Fruit fly (Drosophila melanogaster) whole organism, wandering third instar larva: ENCODE data around the gene CG6659.
A peak's percentile ranks its signal among the peaks of the same experiment; 100 is the strongest.

Source experiments
- Abd-B ChIP-seq: fragments of >200 bp; optimal IDR thresholded peaks from 2 replicates; lab custom pipeline; 2017; ENCODE audit warnings: missing biosample characterization, missing genetic modification characterization
- CG32264 ChIP-seq: fragments of 200-800 bp; sonication (Bioruptor generic); optimal IDR thresholded peaks from 2 replicates; lab custom pipeline; 2016; ENCODE audit warnings: missing biosample characterization, missing genetic modification characterization
- CG9705 ChIP-seq: fragments of 200-800 bp; sonication (Bioruptor generic); optimal IDR thresholded peaks from 2 replicates; lab custom pipeline; 2018; ENCODE audit warnings: missing biosample characterization, mild to moderate bottlenecking, missing genetic modification characterization
- CrebA ChIP-seq: fragments of 200-800 bp; sonication (Bioruptor generic); optimal IDR thresholded peaks from 2 replicates; lab custom pipeline; 2016; ENCODE audit warnings: missing biosample characterization, mild to moderate bottlenecking, missing genetic modification characterization, borderline replicate concordance
- Dfd ChIP-seq: fragments of >200 bp; optimal IDR thresholded peaks from 2 replicates; lab custom pipeline; 2017; ENCODE audit warnings: missing biosample characterization, missing genetic modification characterization
- Dif ChIP-seq: fragments of 200-275, 200-300 bp; sonication (Bioruptor generic); optimal IDR thresholded peaks from 2 replicates; lab custom pipeline; 2018; ENCODE audit warnings: missing biosample characterization, missing genetic modification characterization; ENCODE audit not compliant: partially characterized antibody
- GATAd ChIP-seq: sonication (Bioruptor generic); optimal IDR thresholded peaks from 2 replicates; lab custom pipeline; 2016; ENCODE audit warnings: missing biosample characterization, missing genetic modification characterization
- HLH106 ChIP-seq: fragments of 200-800 bp; optimal IDR thresholded peaks from 3 replicates; lab custom pipeline; 2019; ENCODE audit warnings: missing biosample characterization, mild to moderate bottlenecking, missing genetic modification characterization, moderate library complexity
- Hnf4 ChIP-seq: fragments of 200-800 bp; sonication (Bioruptor generic); optimal IDR thresholded peaks from 2 replicates; lab custom pipeline; 2016; ENCODE audit warnings: missing biosample characterization, mild to moderate bottlenecking, missing genetic modification characterization
- Hr78 ChIP-seq: fragments of >200 bp; optimal IDR thresholded peaks from 2 replicates; lab custom pipeline; 2017; ENCODE audit warnings: missing biosample characterization, missing genetic modification characterization
- Hr83 ChIP-seq: fragments of 200-300 bp; sonication (Bioruptor generic); optimal IDR thresholded peaks from 2 replicates; lab custom pipeline; 2016; ENCODE audit warnings: missing biosample characterization, mild to moderate bottlenecking, missing genetic modification characterization, moderate library complexity; ENCODE audit not compliant: poor library complexity, severe bottlenecking
- Jra ChIP-seq: sonication (Bioruptor generic); optimal IDR thresholded peaks from 2 replicates; lab custom pipeline; 2016; ENCODE audit warnings: missing biosample characterization, missing genetic modification characterization
- Mio ChIP-seq: sonication (Bioruptor generic); optimal IDR thresholded peaks from 2 replicates; lab custom pipeline; 2016; ENCODE audit warnings: missing biosample characterization, missing genetic modification characterization
- Myc ChIP-seq: fragments of >200 bp; optimal IDR thresholded peaks from 2 replicates; lab custom pipeline; 2017
- N ChIP-seq: fragments of >200 bp; optimal IDR thresholded peaks from 2 replicates; lab custom pipeline; 2018; ENCODE audit warnings: missing biosample characterization, missing external identifiers, missing genetic modification characterization
- OdsH ChIP-seq: fragments of 200-800 bp; sonication (Bioruptor generic); optimal IDR thresholded peaks from 2 replicates; lab custom pipeline; 2016; ENCODE audit warnings: missing biosample characterization, mild to moderate bottlenecking, missing genetic modification characterization
- Rel ChIP-seq, 2 experiments: fragments of 200-800 bp; sonication (Bioruptor generic) in 1 of 2; optimal IDR thresholded peaks; 2 replicates in 1 of 2; 3 replicates in 1 of 2; lab custom pipeline; 2016 to 2019; ENCODE audit warnings: mild to moderate bottlenecking in 2 of 2, missing biosample characterization in 2 of 2, missing genetic modification characterization in 2 of 2, moderate library complexity in 1 of 2
- Sp1 ChIP-seq: fragments of 200-800 bp; sonication (Bioruptor generic); optimal IDR thresholded peaks from 3 replicates; lab custom pipeline; 2019; ENCODE audit warnings: missing biosample characterization, mild to moderate bottlenecking, missing genetic modification characterization, moderate library complexity
- Vsx2 ChIP-seq: fragments of 200-300, 225-300 bp; sonication (Bioruptor generic); optimal IDR thresholded peaks from 2 replicates; lab custom pipeline; 2018; ENCODE audit warnings: missing biosample characterization, missing genetic modification characterization; ENCODE audit not compliant: partially characterized antibody
- br ChIP-seq: fragments of 200-800 bp; sonication (Bioruptor generic); optimal IDR thresholded peaks from 2 replicates; lab custom pipeline; 2016; ENCODE audit warnings: missing biosample characterization, missing genetic modification characterization
- brk ChIP-seq: fragments of 200-800 bp; sonication (Bioruptor generic); optimal IDR thresholded peaks from 2 replicates; lab custom pipeline; 2016; ENCODE audit warnings: missing biosample characterization, mild to moderate bottlenecking, missing genetic modification characterization
- dl ChIP-seq, 2 experiments: fragments of 175-275, 200-275 bp in 1 of 2; fragments of 200-275 bp in 1 of 2; sonication (Bioruptor generic); optimal IDR thresholded peaks; lab custom pipeline; 2018; ENCODE audit warnings: mild to moderate bottlenecking in 2 of 2, missing biosample characterization in 2 of 2, missing genetic modification characterization in 2 of 2, moderate library complexity in 2 of 2; ENCODE audit not compliant: partially characterized antibody in 2 of 2, insufficient read depth in 1 of 2
- dmrt93B ChIP-seq: fragments of 200-800 bp; sonication (Bioruptor generic); optimal IDR thresholded peaks from 2 replicates; lab custom pipeline; 2018; ENCODE audit warnings: missing biosample characterization, mild to moderate bottlenecking, missing genetic modification characterization
- dsf ChIP-seq: sonication (Bioruptor generic); optimal IDR thresholded peaks from 2 replicates; lab custom pipeline; 2016; ENCODE audit warnings: missing biosample characterization, missing genetic modification characterization, borderline replicate concordance
- ey ChIP-seq: fragments of 200-800 bp; sonication (Bioruptor generic); optimal IDR thresholded peaks from 2 replicates; lab custom pipeline; 2016; ENCODE audit warnings: missing biosample characterization, missing genetic modification characterization
- foxo ChIP-seq, 2 experiments: fragments of 200-800 bp; sonication (Bioruptor generic); optimal IDR thresholded peaks; 2 replicates in 1 of 2; 3 replicates in 1 of 2; lab custom pipeline; 2016 to 2017; ENCODE audit warnings: missing biosample characterization in 2 of 2, missing genetic modification characterization in 2 of 2
- fru ChIP-seq: fragments of 200-800 bp; sonication (Bioruptor generic); optimal IDR thresholded peaks from 3 replicates; lab custom pipeline; 2016; ENCODE audit warnings: missing biosample characterization, mild to moderate bottlenecking, missing genetic modification characterization
- h ChIP-seq: fragments of 200-800 bp; sonication (Bioruptor generic); optimal IDR thresholded peaks from 3 replicates; lab custom pipeline; 2016; ENCODE audit warnings: missing biosample characterization, mild to moderate bottlenecking, missing genetic modification characterization
- jim ChIP-seq: fragments of 175-275, 200-325 bp; sonication (Bioruptor generic); optimal IDR thresholded peaks from 2 replicates; lab custom pipeline; 2016; ENCODE audit warnings: missing biosample characterization, mild to moderate bottlenecking, missing genetic modification characterization
- lola ChIP-seq: fragments of >200 bp; optimal IDR thresholded peaks from 2 replicates; lab custom pipeline; 2017; ENCODE audit warnings: missing biosample characterization, missing genetic modification characterization
- pan ChIP-seq: fragments of >200 bp; optimal IDR thresholded peaks from 2 replicates; lab custom pipeline; 2017
- psq ChIP-seq: fragments of 200-800 bp; sonication (Bioruptor generic); optimal IDR thresholded peaks from 3 replicates; lab custom pipeline; 2017; ENCODE audit warnings: missing biosample characterization, mild to moderate bottlenecking, missing genetic modification characterization, moderate library complexity
- rgr ChIP-seq: fragments of 200-800 bp; sonication (Bioruptor generic); optimal IDR thresholded peaks from 3 replicates; lab custom pipeline; 2016; ENCODE audit warnings: missing biosample characterization, mild to moderate bottlenecking, missing genetic modification characterization
- sage ChIP-seq: fragments of 200-800 bp; sonication (Bioruptor generic); optimal IDR thresholded peaks from 2 replicates; lab custom pipeline; 2016; ENCODE audit warnings: missing biosample characterization, mild to moderate bottlenecking, missing genetic modification characterization
- sv ChIP-seq: fragments of 200-800 bp; sonication (Bioruptor generic); optimal IDR thresholded peaks from 3 replicates; lab custom pipeline; 2016; ENCODE audit warnings: missing biosample characterization, missing genetic modification characterization
- tai ChIP-seq: sonication (Bioruptor generic); optimal IDR thresholded peaks from 2 replicates; lab custom pipeline; 2016; ENCODE audit warnings: missing biosample characterization, missing genetic modification characterization
- usp ChIP-seq: fragments of >200 bp; optimal IDR thresholded peaks from 2 replicates; lab custom pipeline; 2017; ENCODE audit warnings: missing biosample characterization, missing genetic modification characterization
- woc ChIP-seq: sonication (Bioruptor generic); optimal IDR thresholded peaks from 2 replicates; lab custom pipeline; 2016; ENCODE audit warnings: missing biosample characterization, mild to moderate bottlenecking, missing genetic modification characterization

Gene CG6659

dm6 chrX:18645720-18646213, 11.3 kb downstream of the CG6659 start:
- TF ChIP-seq fru (GFP tag; lab: Kevin White, UChicago) (peak; percentile 78), CG32264 (GFP tag; lab: Kevin White, UChicago) (peak; percentile 14), dmrt93B (peak; percentile 13), HLH106 (tag; lab: Kevin White, UChicago) (peak; percentile 42), Jra (GFP tag; lab: Kevin White, UChicago) (peak; percentile 47), Rel (GFP tag; optimal IDR thresholded peaks at IDR 0.05; lab: Kevin White, UChicago) (no peak), Rel (tag; optimal IDR thresholded peaks at IDR 0.05; lab: Kevin White, UChicago) (peak; percentile 35), h (peak; percentile 77), foxo (GFP tag; optimal IDR thresholded peaks at IDR 0.05; lab: Kevin White, UChicago) (peak in 1 of 2 experiments; percentile 82), CrebA (GFP tag; lab: Kevin White, UChicago) (no peak), Vsx2 (no peak), Mio (no peak), pan (lab: Kevin White, UChicago) (no peak), lola (no peak), woc (GFP tag; lab: Kevin White, UChicago) (peak; percentile 31), Dif (no peak), usp (GFP tag; lab: Kevin White, UChicago) (no peak), Hnf4 (peak; percentile 58), rgr (GFP tag; lab: Kevin White, UChicago) (peak; percentile 74), CG9705 (GFP tag; lab: Kevin White, UChicago) (no peak), GATAd (GFP tag; lab: Kevin White, UChicago) (no peak), brk (no peak), Hr83 (GFP tag; lab: Kevin White, UChicago) (peak; percentile 91), jim (GFP tag; lab: Kevin White, UChicago) (no peak), Sp1 (GFP tag; lab: Kevin White, UChicago) (peak; percentile 65), sage (GFP tag; lab: Kevin White, UChicago) (peak; percentile 41), Dfd (GFP tag; lab: Kevin White, UChicago) (no peak), OdsH (peak; percentile 59), psq (GFP tag; lab: Kevin White, UChicago) (peak; percentile 57), dl (GFP tag; optimal IDR thresholded peaks at IDR 0.05; lab: Kevin White, UChicago; ENCODE audit: insufficient read depth in 1 of 2, partially characterized antibody in 2 of 2) (no peak), sv (peak; percentile 36), ey (GFP tag; lab: Kevin White, UChicago) (peak; percentile 72), br (GFP tag; lab: Kevin White, UChicago) (peak; percentile 73), dsf (peak; percentile 20)

- TF ChIP-seq Sp1 (GFP tag; lab: Kevin White, UChicago): peak; percentile 79
- TF ChIP-seq rgr (GFP tag; lab: Kevin White, UChicago): peak; percentile 89
- TF ChIP-seq Dif: no peak
- peak; percentile 53 for TF ChIP-seq Jra (GFP tag; lab: Kevin White, UChicago)
- no peak for TF ChIP-seq pan (lab: Kevin White, UChicago)
- TF ChIP-seq woc (GFP tag; lab: Kevin White, UChicago): peak; percentile 9
- no peak for TF ChIP-seq CrebA (GFP tag; lab: Kevin White, UChicago)
- no peak for TF ChIP-seq Mio
- TF ChIP-seq ey (GFP tag; lab: Kevin White, UChicago): peak; percentile 88
- TF ChIP-seq brk: no peak
- TF ChIP-seq OdsH: peak; percentile 83
- peak; percentile 85 for TF ChIP-seq br (GFP tag; lab: Kevin White, UChicago)
- no peak for TF ChIP-seq lola
- no peak for TF ChIP-seq Rel (GFP tag; optimal IDR thresholded peaks at IDR 0.05; lab: Kevin White, UChicago)
- TF ChIP-seq Rel (tag; optimal IDR thresholded peaks at IDR 0.05; lab: Kevin White, UChicago): peak; percentile 69
- TF ChIP-seq N (GFP tag; lab: Kevin White, UChicago): no peak
- TF ChIP-seq Myc (lab: Kevin White, UChicago): no peak
- TF ChIP-seq fru (GFP tag; lab: Kevin White, UChicago): peak; percentile 85
- TF ChIP-seq dl (GFP tag; optimal IDR thresholded peaks at IDR 0.05; lab: Kevin White, UChicago; ENCODE audit: insufficient read depth in 1 of 2, partially characterized antibody in 2 of 2): no peak
- TF ChIP-seq Hnf4: peak; percentile 84
- TF ChIP-seq HLH106 (tag; lab: Kevin White, UChicago): peak; percentile 83
- no peak for TF ChIP-seq Abd-B (GFP tag; lab: Kevin White, UChicago)
- TF ChIP-seq Dfd (GFP tag; lab: Kevin White, UChicago): no peak
- TF ChIP-seq sage (GFP tag; lab: Kevin White, UChicago): no peak
- TF ChIP-seq sv: peak; percentile 64
- peak; percentile 69 for TF ChIP-seq psq (GFP tag; lab: Kevin White, UChicago)
- TF ChIP-seq GATAd (GFP tag; lab: Kevin White, UChicago): no peak
- no peak for TF ChIP-seq dsf
- no peak for TF ChIP-seq tai
- TF ChIP-seq foxo (GFP tag; optimal IDR thresholded peaks at IDR 0.05; lab: Kevin White, UChicago): peak in 1 of 2 experiments; percentile 90
- TF ChIP-seq CG32264 (GFP tag; lab: Kevin White, UChicago): no peak
- no peak for TF ChIP-seq usp (GFP tag; lab: Kevin White, UChicago)
- no peak for TF ChIP-seq Vsx2
- TF ChIP-seq h: peak; percentile 92
- peak; percentile 58 for TF ChIP-seq dmrt93B
- no peak for TF ChIP-seq jim (GFP tag; lab: Kevin White, UChicago)
- TF ChIP-seq Hr83 (GFP tag; lab: Kevin White, UChicago): no peak
- TF ChIP-seq CG9705 (GFP tag; lab: Kevin White, UChicago): peak; percentile 38
- no peak for TF ChIP-seq Hr78 (GFP tag; lab: Kevin White, UChicago)
- TF ChIP-seq, all 38 proteins: peak for 17
Measured at dm6 chrX:18644890-18645289, 12.2 kb downstream of the CG6659 start.
